Worm (Caenorhabditis elegans): ENCODE data around the gene T01E8.8.

Gene T01E8.8

DNA sequence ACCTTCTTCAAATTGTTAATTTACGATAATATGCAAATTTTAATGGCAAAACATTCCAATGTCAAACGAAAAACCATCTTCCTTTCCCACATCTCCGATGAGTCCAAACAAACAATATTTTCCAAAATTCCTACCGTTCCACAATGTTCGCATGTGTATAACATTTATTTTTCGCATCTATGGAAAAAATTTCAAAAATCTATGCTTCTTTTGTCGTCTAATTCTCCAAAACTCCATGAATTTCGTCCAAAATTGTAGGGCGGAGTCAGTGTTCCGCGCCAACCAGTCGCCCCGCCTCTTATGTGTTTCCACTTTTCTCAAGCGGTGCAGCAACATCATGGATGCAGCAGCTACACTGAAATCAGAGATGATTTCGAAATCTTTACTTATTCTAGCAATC, at the start of gene T01E8.8:
T01E8.8 (plus strand) TSS at position 301 of the 400 bp plus-strand sequence.
- TF ChIP-seq ets-4 (tag; optimal IDR thresholded peaks at IDR 0.05), result no peak
- TF ChIP-seq ahr-1 (tag; optimal IDR thresholded peaks at IDR 0.05), result no peak
- TF ChIP-seq eyg-1 (tag; optimal IDR thresholded peaks at IDR 0.05), result no peak
- no peak for TF ChIP-seq sox-4 (tag; optimal IDR thresholded peaks at IDR 0.05)
- TF ChIP-seq fkh-6 (tag; optimal IDR thresholded peaks at IDR 0.05), result no peak
- no peak for TF ChIP-seq madf-2 (tag; optimal IDR thresholded peaks at IDR 0.05)
- no peak for TF ChIP-seq hlh-30 (tag; optimal IDR thresholded peaks at IDR 0.05; ENCODE audit: insufficient read depth)
- no peak for TF ChIP-seq T23F11.4 (GFP tag; optimal IDR thresholded peaks at IDR 0.05)
- TF ChIP-seq ttx-3 (tag; optimal IDR thresholded peaks at IDR 0.05), result no peak
- no peak for TF ChIP-seq pag-3 (tag; optimal IDR thresholded peaks at IDR 0.05; ENCODE audit: borderline replicate concordance)
- TF ChIP-seq dve-1 (tag; optimal IDR thresholded peaks at IDR 0.05), result no peak
- TF ChIP-seq pha-4 (tag; optimal IDR thresholded peaks at IDR 0.05), result no peak
- no peak for TF ChIP-seq ceh-9 (tag; optimal IDR thresholded peaks at IDR 0.05)
- TF ChIP-seq hlh-8 (tag; optimal IDR thresholded peaks at IDR 0.05), result no peak
- no peak for TF ChIP-seq syd-9 (tag; optimal IDR thresholded peaks at IDR 0.05)

DNA sequence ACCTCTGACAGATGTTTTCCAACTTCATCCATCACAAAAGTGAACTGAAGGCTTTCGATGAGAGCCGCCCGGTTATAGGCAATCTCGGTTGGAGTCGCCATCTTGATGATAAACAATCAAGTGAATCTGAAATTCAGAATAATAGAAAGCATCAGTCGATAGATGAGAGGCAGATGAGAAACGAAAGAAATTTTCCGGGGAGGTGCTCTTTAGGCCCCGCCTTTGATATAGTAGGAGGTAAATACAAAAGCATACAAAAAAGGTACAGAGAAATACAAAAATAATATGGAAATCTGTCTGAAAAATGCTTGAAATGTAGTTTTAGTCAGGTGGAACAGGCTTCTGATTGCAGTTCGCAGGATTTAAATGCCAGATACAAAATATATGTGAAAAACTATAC, 48.4 kb upstream of the T01E8.8 start, which contains the start of gene srd-1:
srd-1 (minus strand) TSS at position 101 of the 400 bp plus-strand sequence.
- TF ChIP-seq nhr-11 (tag; optimal IDR thresholded peaks at IDR 0.05) (no peak), F13H6.1 (tag; optimal IDR thresholded peaks at IDR 0.05) (no peak), tbx-2 (tag; optimal IDR thresholded peaks at IDR 0.05) (no peak), ceh-22 (tag; optimal IDR thresholded peaks at IDR 0.05) (no peak), tbx-7 (tag; optimal IDR thresholded peaks at IDR 0.05) (no peak), lim-6 (tag; optimal IDR thresholded peaks at IDR 0.05) (no peak), hlh-15 (tag; optimal IDR thresholded peaks at IDR 0.05) (no peak)

DNA sequence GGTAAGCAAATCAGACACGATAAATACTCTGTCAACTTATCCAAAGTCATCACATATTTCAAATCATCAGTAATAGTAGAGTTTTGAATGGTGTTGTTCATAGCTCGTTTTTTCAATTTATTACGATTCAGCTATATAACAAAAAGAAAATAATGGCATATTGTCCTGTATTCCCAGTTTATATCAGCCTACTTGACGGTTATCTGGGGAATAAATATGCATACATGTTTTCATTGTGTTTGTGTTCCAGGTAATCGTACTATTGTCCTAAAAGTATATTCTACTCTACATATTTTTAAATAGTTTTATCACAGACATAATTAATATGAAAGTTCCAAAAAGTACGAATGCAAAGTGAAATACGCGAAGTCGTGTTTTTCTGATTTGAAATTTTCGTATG, 43.3 kb upstream of the T01E8.8 start, which contains the start of gene srd-2:
srd-2 (minus strand) TSS at position 101 of the 400 bp plus-strand sequence.
- TF ChIP-seq ceh-19 (GFP tag; optimal IDR thresholded peaks at IDR 0.05), result no peak
- no peak for TF ChIP-seq elt-4 (tag; optimal IDR thresholded peaks at IDR 0.05)

DNA sequence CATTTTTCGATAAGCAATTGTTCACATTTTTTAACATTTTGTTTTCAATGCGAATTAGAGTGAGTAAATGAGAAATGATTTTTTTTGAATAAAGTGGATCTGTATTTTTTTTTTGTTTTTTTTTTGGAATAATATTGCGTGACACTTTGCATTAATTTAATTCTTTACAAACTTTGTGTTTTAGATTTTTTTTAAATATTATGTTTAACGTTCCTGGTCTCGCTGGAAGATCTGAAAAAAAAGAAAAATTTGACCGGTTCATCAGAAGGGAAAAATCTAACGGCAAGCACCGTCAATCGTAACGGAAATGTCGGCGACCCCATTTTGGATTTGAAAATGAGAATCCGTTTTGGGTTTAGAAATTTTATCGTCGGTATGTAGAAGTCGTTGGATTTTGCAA, 41.7 kb upstream of the T01E8.8 start, which contains the start of gene cdc-25.4:
cdc-25.4 (minus strand) TSS at position 101 of the 400 bp plus-strand sequence.
- TF ChIP-seq pax-1 (tag; optimal IDR thresholded peaks at IDR 0.05) (no peak), C08G9.2 (tag; optimal IDR thresholded peaks at IDR 0.05) (no peak), hlh-6 (tag; optimal IDR thresholded peaks at IDR 0.05) (no peak), ttx-3 (tag; optimal IDR thresholded peaks at IDR 0.05) (no peak), ceh-45 (GFP tag; IDR thresholded peaks at IDR 0.05) (no peak), ets-4 (tag; optimal IDR thresholded peaks at IDR 0.05) (no peak), sox-4 (tag; optimal IDR thresholded peaks at IDR 0.05) (no peak), nhr-11 (tag; optimal IDR thresholded peaks at IDR 0.05) (no peak), rnt-1 (tag; optimal IDR thresholded peaks at IDR 0.05) (no peak), ceh-9 (tag; optimal IDR thresholded peaks at IDR 0.05) (no peak), tbx-2 (tag; optimal IDR thresholded peaks at IDR 0.05) (no peak), pag-3 (tag; optimal IDR thresholded peaks at IDR 0.05; ENCODE audit: borderline replicate concordance) (no peak), fkh-6 (tag; optimal IDR thresholded peaks at IDR 0.05) (no peak), dmd-4 (tag; optimal IDR thresholded peaks at IDR 0.05; ENCODE audit: borderline replicate concordance) (no peak), fkh-10 (GFP tag; optimal IDR thresholded peaks at IDR 0.05) (no peak), C38D4.7 (GFP tag; optimal IDR thresholded peaks at IDR 0.05) (no peak)

DNA sequence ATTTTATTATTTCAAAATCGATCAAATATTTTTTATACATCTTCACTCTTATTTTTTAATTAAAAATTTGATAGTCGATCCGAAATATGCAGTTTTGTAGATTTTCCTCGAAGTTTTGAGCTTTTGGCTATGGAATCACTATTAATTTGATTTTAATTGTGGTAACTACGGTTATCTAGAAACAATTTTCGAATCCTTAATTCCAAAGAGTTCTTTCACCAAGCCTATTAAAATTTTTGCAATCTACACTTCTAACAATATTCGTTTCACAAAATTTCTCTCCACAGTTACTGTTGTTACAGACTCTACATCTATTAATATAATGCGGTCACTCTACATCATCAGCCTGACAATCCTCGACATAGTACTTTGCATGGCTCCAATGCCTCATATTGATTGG, 38.9 kb upstream of the T01E8.8 start, which contains the start of gene R05H5.7:
R05H5.7 (plus strand) TSS at position 301 of the 400 bp plus-strand sequence.
- no peak for TF ChIP-seq eyg-1 (tag; optimal IDR thresholded peaks at IDR 0.05)
- no peak for TF ChIP-seq C08G9.2 (tag; optimal IDR thresholded peaks at IDR 0.05)
- no peak for TF ChIP-seq fax-1 (tag; optimal IDR thresholded peaks at IDR 0.05)
- TF ChIP-seq ceh-14 (tag; optimal IDR thresholded peaks at IDR 0.05), result no peak
- no peak for TF ChIP-seq C38D4.7 (GFP tag; optimal IDR thresholded peaks at IDR 0.05)
- no peak for TF ChIP-seq ama-1 (optimal IDR thresholded peaks at IDR 0.05)
- TF ChIP-seq K09A11.1 (tag; optimal IDR thresholded peaks at IDR 0.05; ENCODE audit: insufficient read depth), result no peak
- no peak for TF ChIP-seq tbx-7 (tag; optimal IDR thresholded peaks at IDR 0.05)
- no peak for TF ChIP-seq hlh-13 (GFP tag; optimal IDR thresholded peaks at IDR 0.05)
- no peak for TF ChIP-seq K02D7.2 (tag; optimal IDR thresholded peaks at IDR 0.05)
- TF ChIP-seq pha-4 (tag; optimal IDR thresholded peaks at IDR 0.05), result no peak
- TF ChIP-seq ceh-9 (tag; optimal IDR thresholded peaks at IDR 0.05), result no peak
- TF ChIP-seq pag-3 (tag; optimal IDR thresholded peaks at IDR 0.05; ENCODE audit: borderline replicate concordance), result no peak
- no peak for TF ChIP-seq ceh-31 (tag; optimal IDR thresholded peaks at IDR 0.05)
- no peak for TF ChIP-seq madf-2 (tag; optimal IDR thresholded peaks at IDR 0.05)
- no peak for TF ChIP-seq Y22D7AL.16 (tag; optimal IDR thresholded peaks at IDR 0.05)
- no peak for TF ChIP-seq lim-6 (tag; optimal IDR thresholded peaks at IDR 0.05)
- TF ChIP-seq ceh-30 (tag; optimal IDR thresholded peaks at IDR 0.05), result no peak

All from whole organism, late embryonic.